Fruit fly (Drosophila melanogaster) whole organism, wandering third instar larva: ENCODE measurements around the gene jvl.

Experiments used
- Dif ChIP-seq: fragments of 200-275, 200-300 bp; sonication (Bioruptor generic); optimal IDR thresholded peaks from 2 replicates; lab custom pipeline; 2018; ENCODE audit warnings: missing biosample characterization, missing genetic modification characterization; ENCODE audit not compliant: partially characterized antibody
- Hr78 ChIP-seq: fragments of >200 bp; optimal IDR thresholded peaks from 2 replicates; lab custom pipeline; 2017; ENCODE audit warnings: missing biosample characterization, missing genetic modification characterization
- Myc ChIP-seq: fragments of >200 bp; optimal IDR thresholded peaks from 2 replicates; lab custom pipeline; 2017
- OdsH ChIP-seq: fragments of 200-800 bp; sonication (Bioruptor generic); optimal IDR thresholded peaks from 2 replicates; lab custom pipeline; 2016; ENCODE audit warnings: missing biosample characterization, mild to moderate bottlenecking, missing genetic modification characterization
- dl ChIP-seq, 2 experiments: fragments of 175-275, 200-275 bp in 1 of 2; fragments of 200-275 bp in 1 of 2; sonication (Bioruptor generic); optimal IDR thresholded peaks; lab custom pipeline; 2018; ENCODE audit warnings: mild to moderate bottlenecking in 2 of 2, missing biosample characterization in 2 of 2, missing genetic modification characterization in 2 of 2, moderate library complexity in 2 of 2; ENCODE audit not compliant: partially characterized antibody in 2 of 2, insufficient read depth in 1 of 2
- dmrt93B ChIP-seq: fragments of 200-800 bp; sonication (Bioruptor generic); optimal IDR thresholded peaks from 2 replicates; lab custom pipeline; 2018; ENCODE audit warnings: missing biosample characterization, mild to moderate bottlenecking, missing genetic modification characterization
- foxo ChIP-seq, 2 experiments: fragments of 200-800 bp; sonication (Bioruptor generic); optimal IDR thresholded peaks; 2 replicates in 1 of 2; 3 replicates in 1 of 2; lab custom pipeline; 2016 to 2017; ENCODE audit warnings: missing biosample characterization in 2 of 2, missing genetic modification characterization in 2 of 2
- jim ChIP-seq: fragments of 175-275, 200-325 bp; sonication (Bioruptor generic); optimal IDR thresholded peaks from 2 replicates; lab custom pipeline; 2016; ENCODE audit warnings: missing biosample characterization, mild to moderate bottlenecking, missing genetic modification characterization

DNA sequence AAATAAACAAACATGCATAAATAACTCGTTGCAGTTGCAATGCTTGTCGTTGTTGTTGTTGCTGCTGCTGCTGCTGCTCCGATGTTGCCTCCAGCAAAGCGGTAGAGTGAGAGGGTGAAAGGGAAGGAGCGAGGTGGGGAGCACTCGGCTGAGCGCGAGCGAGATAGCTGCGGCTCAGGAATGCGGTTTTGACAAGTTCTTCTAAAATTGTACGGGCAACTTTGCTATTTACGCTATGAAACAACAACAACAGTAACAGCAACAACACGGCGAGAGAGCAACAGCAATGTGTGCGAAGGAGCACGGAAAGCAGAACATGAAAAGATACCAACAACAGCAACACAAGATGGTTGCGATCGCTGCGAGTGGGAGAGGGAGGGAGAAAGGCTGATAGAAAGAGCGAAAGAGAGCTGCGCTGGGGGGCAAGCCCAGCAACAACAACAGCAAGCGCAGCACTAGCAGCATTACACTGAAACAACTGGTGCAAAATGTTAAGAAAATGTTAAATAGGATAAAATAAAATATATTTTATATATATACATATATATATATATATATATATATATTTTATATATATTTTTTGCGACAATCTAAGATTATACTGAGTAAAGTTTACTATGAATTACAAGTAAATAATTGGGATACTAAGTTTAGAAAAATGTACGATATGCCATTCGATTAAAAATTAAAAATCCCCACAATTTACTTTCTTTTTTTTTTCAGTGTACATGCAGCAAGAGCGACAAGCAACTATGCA, 27.1 kb upstream of the jvl start:
- no peak for TF ChIP-seq OdsH
- TF ChIP-seq dmrt93B: no peak
- TF ChIP-seq foxo (GFP tag; optimal IDR thresholded peaks at IDR 0.05; lab: Kevin White, UChicago): no peak
- no peak for TF ChIP-seq dl (GFP tag; optimal IDR thresholded peaks at IDR 0.05; lab: Kevin White, UChicago; ENCODE audit: insufficient read depth in 1 of 2, partially characterized antibody in 2 of 2)
- TF ChIP-seq jim (GFP tag; lab: Kevin White, UChicago): no peak
- TF ChIP-seq Hr78 (GFP tag; lab: Kevin White, UChicago): no peak
- TF ChIP-seq Dif (GFP tag; lab: Kevin White, UChicago): no peak
- TF ChIP-seq Myc (lab: Kevin White, UChicago): no peak
